Worm (Caenorhabditis elegans) whole organism, L2 larva: ENCODE data around the gene nspg-10.
A peak's percentile ranks its signal among the peaks of the same experiment; 100 is the strongest.

ENCODE experiments used
- C34F6.9 ChIP-seq: fragments of 150-350 bp; optimal IDR thresholded peaks from 2 replicates; lab custom pipeline; 2014; ENCODE audit warnings: missing biosample characterization, missing genetic modification characterization
- F13H6.1 ChIP-seq: sonication (generic microtip); optimal IDR thresholded peaks from 2 replicates; lab custom pipeline; 2016; ENCODE audit warnings: missing genetic modification characterization, missing compliant biosample characterization
- alr-1 ChIP-seq: fragments of 150-350 bp; optimal IDR thresholded peaks from 2 replicates; lab custom pipeline; 2014; ENCODE audit warnings: missing biosample characterization, missing genetic modification characterization
- aly-2 ChIP-seq: fragments of 150-350 bp; optimal IDR thresholded peaks from 2 replicates; lab custom pipeline; 2014; ENCODE audit warnings: missing biosample characterization, missing genetic modification characterization
- ama-1 ChIP-seq: fragments of 150-350 bp; optimal IDR thresholded peaks from 2 replicates; lab custom pipeline; 2018; ENCODE audit warnings: inconsistent platforms
- ceh-16 ChIP-seq: fragments of 150-350 bp; optimal IDR thresholded peaks from 2 replicates; lab custom pipeline; 2014; ENCODE audit warnings: missing biosample characterization, missing genetic modification characterization
- dmd-4 ChIP-seq: sonication (generic microtip); optimal IDR thresholded peaks from 2 replicates; lab custom pipeline; 2017; ENCODE audit warnings: missing biosample characterization, missing genetic modification characterization
- egl-27 ChIP-seq: sonication (generic microtip); optimal IDR thresholded peaks from 3 replicates; lab custom pipeline; 2017; ENCODE audit warnings: missing biosample characterization, missing genetic modification reagents, missing genetic modification characterization
- elt-1 ChIP-seq: fragments of 150-350 bp; optimal IDR thresholded peaks from 2 replicates; lab custom pipeline; 2014; ENCODE audit warnings: missing biosample characterization, missing genetic modification characterization
- fos-1 ChIP-seq: fragments of 150-350 bp; optimal IDR thresholded peaks from 2 replicates; lab custom pipeline; 2014; ENCODE audit warnings: missing biosample characterization, missing genetic modification characterization
- gmeb-1 ChIP-seq: fragments of 150-350 bp; optimal IDR thresholded peaks from 2 replicates; lab custom pipeline; 2014; ENCODE audit warnings: missing biosample characterization, missing genetic modification characterization
- lin-11 ChIP-seq: fragments of 150-350 bp; sonication (generic microtip); optimal IDR thresholded peaks from 2 replicates; lab custom pipeline; 2014; ENCODE audit warnings: missing biosample characterization, missing genetic modification characterization, inconsistent platforms, mixed read lengths
- lsy-2 ChIP-seq, 2 experiments: fragments of 150-350 bp in 1 of 2; sonication (generic microtip) in 1 of 2; optimal IDR thresholded peaks; 2 replicates each; lab custom pipeline; 2014 to 2017; ENCODE audit warnings: missing biosample characterization in 2 of 2, missing genetic modification characterization in 2 of 2
- mbf-1 ChIP-seq: sonication (generic microtip); optimal IDR thresholded peaks from 2 replicates; lab custom pipeline; 2017; ENCODE audit warnings: missing biosample characterization, missing genetic modification characterization
- mdl-1 ChIP-seq, 2 experiments: fragments of 150-350 bp in 1 of 2; sonication (generic microtip) in 1 of 2; optimal IDR thresholded peaks; 2 replicates each; lab custom pipeline; 2017; ENCODE audit warnings: missing biosample characterization in 2 of 2, missing genetic modification characterization in 2 of 2
- nhr-10 ChIP-seq: sonication (generic microtip); optimal IDR thresholded peaks from 2 replicates; lab custom pipeline; 2017; ENCODE audit warnings: missing biosample characterization, missing genetic modification characterization
- nhr-11 ChIP-seq: fragments of 150-350 bp; optimal IDR thresholded peaks from 2 replicates; lab custom pipeline; 2014; ENCODE audit warnings: missing biosample characterization, missing genetic modification characterization
- nhr-12 ChIP-seq: fragments of 150-350 bp; optimal IDR thresholded peaks from 2 replicates; lab custom pipeline; 2014; ENCODE audit warnings: missing biosample characterization, missing genetic modification characterization
- nhr-129 ChIP-seq: fragments of 150-350 bp; optimal IDR thresholded peaks from 2 replicates; lab custom pipeline; 2014; ENCODE audit warnings: missing biosample characterization, missing genetic modification characterization
- nhr-21 ChIP-seq: fragments of 150-350 bp; optimal IDR thresholded peaks from 2 replicates; lab custom pipeline; 2014; ENCODE audit warnings: missing biosample characterization, missing genetic modification characterization
- nhr-23 ChIP-seq: fragments of 150-350 bp; optimal IDR thresholded peaks from 2 replicates; lab custom pipeline; 2014; ENCODE audit warnings: missing biosample characterization, missing genetic modification reagents, missing genetic modification characterization
- nhr-237 ChIP-seq: fragments of 150-350 bp; optimal IDR thresholded peaks from 2 replicates; lab custom pipeline; 2014; ENCODE audit warnings: missing biosample characterization, missing genetic modification characterization
- nhr-6 ChIP-seq: fragments of 150-350 bp; optimal IDR thresholded peaks from 2 replicates; lab custom pipeline; 2014; ENCODE audit warnings: missing biosample characterization, missing genetic modification characterization
- sem-4 ChIP-seq: fragments of 150-350 bp; optimal IDR thresholded peaks from 2 replicates; lab custom pipeline; 2014; ENCODE audit warnings: missing biosample characterization, missing genetic modification reagents, missing genetic modification characterization
- sma-9 ChIP-seq, 2 experiments: fragments of 150-350 bp in 1 of 2; sonication (generic microtip) in 1 of 2; optimal IDR thresholded peaks; 2 replicates each; lab custom pipeline; 2014 to 2016; ENCODE audit warnings: missing genetic modification characterization in 2 of 2, mild to moderate bottlenecking in 1 of 2, missing biosample characterization in 1 of 2, missing compliant biosample characterization in 1 of 2, missing genetic modification reagents in 1 of 2, moderate library complexity in 1 of 2
- snpc-4 ChIP-seq: fragments of 150-350 bp; optimal IDR thresholded peaks from 2 replicates; lab custom pipeline; 2014; ENCODE audit warnings: missing biosample characterization, missing genetic modification characterization
- unc-62 ChIP-seq: fragments of 150-350 bp; optimal IDR thresholded peaks from 2 replicates; lab custom pipeline; 2014; ENCODE audit warnings: missing biosample characterization, missing genetic modification reagents, missing genetic modification characterization
- zag-1 ChIP-seq: fragments of 150-350 bp; optimal IDR thresholded peaks from 2 replicates; lab custom pipeline; 2014; ENCODE audit warnings: missing biosample characterization, missing genetic modification characterization
- ztf-1 ChIP-seq: fragments of 200-800 bp; sonication (Bioruptor generic); conservative IDR thresholded peaks from 2 replicates; pipeline ENCODE4 v1.3.6; 2022; ENCODE audit warnings: missing genetic modification characterization, missing compliant biosample characterization
- ztf-11 ChIP-seq: sonication (generic microtip); optimal IDR thresholded peaks from 2 replicates; lab custom pipeline; 2017; ENCODE audit warnings: missing biosample characterization, missing genetic modification characterization
- ztf-4 ChIP-seq: fragments of 150-350 bp; optimal IDR thresholded peaks from 2 replicates; lab custom pipeline; 2014; ENCODE audit warnings: missing biosample characterization, missing genetic modification characterization

nspg-10 gene

DNA sequence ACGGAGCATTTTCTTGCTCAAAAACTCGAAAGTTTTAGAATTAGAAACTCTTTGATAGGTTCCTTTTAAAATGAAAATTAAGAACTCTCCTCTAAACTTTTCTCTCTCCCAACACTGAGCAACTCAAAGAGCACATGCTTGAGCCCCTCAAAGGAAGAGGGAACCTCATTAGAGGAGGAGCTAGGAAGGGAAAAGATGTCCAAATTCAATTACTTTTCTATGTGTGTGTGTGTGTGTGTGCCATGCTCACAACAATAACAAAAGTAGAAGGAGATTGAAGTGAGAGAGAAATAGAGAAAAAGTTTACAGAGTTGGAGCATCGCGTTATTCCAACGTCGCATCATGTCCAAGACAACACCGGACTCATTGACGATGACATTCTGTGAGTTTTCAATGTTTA lies 19.6 kb upstream of the nspg-10 start:
- TF ChIP-seq F13H6.1 (tag; lab: Kevin White, UChicago) (no peak), snpc-4 (tag; lab: Kevin White, UChicago) (no peak), aly-2 (no peak), zag-1 (peak; percentile 53), lsy-2 (tag; optimal IDR thresholded peaks at IDR 0.05; lab: Kevin White, UChicago) (peak in 1 of 2 experiments; percentile 48), sma-9 (GFP tag; optimal IDR thresholded peaks at IDR 0.05; lab: Kevin White, UChicago) (peak; percentile 18), sma-9 (tag; optimal IDR thresholded peaks at IDR 0.05; lab: Kevin White, UChicago) (no peak), ama-1 (lab: Kevin White, UChicago) (no peak), alr-1 (no peak), mdl-1 (tag; optimal IDR thresholded peaks at IDR 0.05; lab: Kevin White, UChicago) (peak in 1 of 2 experiments; percentile 63), nhr-129 (tag; lab: Kevin White, UChicago) (peak; percentile 58), ztf-11 (no peak), C34F6.9 (peak; percentile 54), nhr-6 (tag; lab: Kevin White, UChicago) (peak; percentile 6), ceh-16 (no peak), sem-4 (tag; lab: Kevin White, UChicago) (peak; percentile 76)

DNA sequence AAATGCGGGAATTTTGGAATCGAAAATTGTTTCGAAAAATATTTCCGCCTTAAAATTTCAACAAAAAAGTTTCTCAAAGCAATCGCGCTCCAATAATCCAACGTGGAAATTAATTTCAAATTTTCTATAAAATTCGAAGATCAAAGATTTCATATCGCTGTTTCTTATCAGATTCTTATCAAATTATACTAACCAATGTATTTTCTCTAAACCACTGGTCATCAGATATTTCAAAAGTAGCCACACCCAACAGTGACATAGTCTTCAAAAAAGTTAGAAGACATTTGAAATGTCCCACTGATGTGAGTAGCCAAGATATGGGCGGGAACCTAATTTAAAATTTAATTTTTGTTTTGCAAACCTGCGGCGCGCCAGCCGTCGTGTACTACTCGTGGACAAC lies 18.1 kb upstream of the nspg-10 start:
- no peak for TF ChIP-seq nhr-23 (tag; lab: Kevin White, UChicago)
- TF ChIP-seq unc-62 (GFP tag; lab: Kevin White, UChicago): no peak
- no peak for TF ChIP-seq gmeb-1 (tag; lab: Kevin White, UChicago)
- no peak for TF ChIP-seq nhr-11
- no peak for TF ChIP-seq snpc-4 (tag; lab: Kevin White, UChicago)
- TF ChIP-seq fos-1 (tag; lab: Kevin White, UChicago): no peak
- TF ChIP-seq C34F6.9: no peak
- TF ChIP-seq nhr-12 (tag; lab: Kevin White, UChicago): no peak
- TF ChIP-seq alr-1: no peak
- no peak for TF ChIP-seq nhr-6 (tag; lab: Kevin White, UChicago)
- no peak for TF ChIP-seq ztf-1 (GFP tag; lab: Robert Waterston, UW)
- TF ChIP-seq nhr-237 (tag; lab: Kevin White, UChicago): no peak
- TF ChIP-seq dmd-4 (tag; lab: Kevin White, UChicago): no peak
- no peak for TF ChIP-seq egl-27 (tag; lab: Kevin White, UChicago)
- TF ChIP-seq ztf-4 (tag; lab: Kevin White, UChicago): no peak
- no peak for TF ChIP-seq ztf-11

DNA sequence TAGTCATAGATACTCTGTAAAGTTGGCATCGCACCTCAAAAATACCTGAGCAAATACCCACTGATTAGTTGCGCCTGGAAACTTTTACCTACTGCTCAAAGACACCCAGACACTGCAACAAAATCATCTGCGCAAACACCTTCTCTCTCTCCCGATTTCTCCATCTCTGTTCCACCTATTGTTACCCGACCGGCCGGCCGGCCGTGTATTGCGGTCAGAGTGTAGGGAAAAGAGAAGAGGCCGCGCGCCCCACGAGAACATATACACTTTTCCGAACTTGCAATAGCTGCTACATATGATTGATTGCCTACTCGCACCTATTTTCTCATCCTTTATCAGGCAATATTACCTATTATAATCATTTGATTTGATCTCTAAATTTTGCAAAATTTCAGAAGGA lies 17.2 kb upstream of the nspg-10 start:
- TF ChIP-seq lin-11 (tag; lab: Kevin White, UChicago) (no peak), zag-1 (no peak), ztf-4 (tag; lab: Kevin White, UChicago) (no peak), nhr-12 (tag; lab: Kevin White, UChicago) (no peak), mbf-1 (tag; lab: Kevin White, UChicago) (no peak)

DNA sequence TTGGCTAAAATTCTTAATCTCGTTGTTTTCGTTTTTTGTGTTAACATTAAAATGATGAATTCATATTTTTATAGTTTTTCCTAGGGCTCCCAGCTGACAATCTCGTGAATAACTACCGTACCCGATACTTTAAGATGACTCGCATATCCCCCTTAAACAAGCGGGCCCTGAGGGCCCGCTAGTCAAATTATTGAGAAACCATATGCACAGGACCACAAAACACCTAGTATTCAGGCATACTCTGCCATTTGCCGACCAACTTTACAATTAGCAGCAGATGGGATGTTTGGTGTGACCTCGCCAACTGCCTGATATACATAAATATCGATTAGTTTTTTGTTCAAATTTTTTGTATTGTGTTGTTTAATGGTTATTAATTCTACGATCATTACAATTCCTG lies 8.8 kb upstream of the nspg-10 start, which contains the start of gene F19C7.3:
Gene F19C7.3 (plus strand): TSS at position 301 of the 400 bp plus-strand sequence.
- no peak for TF ChIP-seq nhr-23 (tag; lab: Kevin White, UChicago)
- no peak for TF ChIP-seq nhr-10

DNA sequence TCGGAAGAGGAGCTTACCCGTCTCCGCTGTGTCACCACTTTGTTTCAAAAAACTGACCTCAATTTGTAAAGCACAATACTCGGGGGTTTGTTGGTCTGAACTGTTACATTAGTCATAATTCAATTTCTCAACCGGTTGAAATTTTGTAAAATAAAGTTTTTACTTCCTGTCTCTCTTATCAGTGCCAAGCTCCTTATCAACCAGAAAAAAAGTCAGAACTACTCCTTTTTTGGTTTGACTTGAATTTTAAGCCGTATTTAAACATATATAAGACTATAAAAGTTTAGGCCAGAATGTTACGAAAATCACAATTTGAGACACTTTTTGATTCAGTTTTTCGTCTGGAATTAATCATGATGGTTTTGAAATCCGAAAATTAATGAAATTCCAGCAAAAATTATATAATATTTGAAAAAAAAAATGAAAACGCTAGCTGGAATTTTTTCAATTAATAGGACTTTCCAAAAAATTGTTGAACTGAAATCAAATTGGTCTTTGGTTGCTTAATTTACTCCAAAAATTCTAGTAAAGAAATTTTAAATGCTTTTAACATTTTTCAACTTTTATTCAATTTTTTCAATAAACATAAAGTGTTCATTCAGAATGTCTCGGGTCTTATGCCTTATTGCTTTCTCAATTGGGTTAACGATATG lies 6.1 kb upstream of the nspg-10 start, which contains the start of gene F19C7.2:
Gene F19C7.2 (plus strand): TSS at position 603 of the 653 bp plus-strand sequence.
- no peak for TF ChIP-seq elt-1
- peak; percentile 27 for TF ChIP-seq fos-1 (tag; lab: Kevin White, UChicago)
- TF ChIP-seq nhr-10: no peak

DNA sequence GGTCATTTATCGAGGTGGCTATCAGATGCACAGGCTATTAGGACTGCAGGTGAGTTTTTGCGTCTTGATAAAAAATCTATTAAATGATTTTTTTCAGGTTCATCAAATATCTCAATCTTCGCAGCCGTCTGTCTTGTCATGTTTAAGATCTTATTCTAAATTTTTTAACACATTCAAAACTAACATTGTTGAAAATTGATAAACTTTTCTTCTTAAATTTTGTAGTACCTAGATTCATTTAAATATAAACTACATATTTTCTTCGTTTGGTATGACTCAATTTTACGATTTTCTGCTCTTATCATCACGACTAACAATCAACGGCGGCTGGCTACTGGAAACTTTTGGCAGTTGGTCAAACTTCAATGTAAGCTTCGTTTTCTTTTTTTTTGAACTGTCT lies 3.0 kb upstream of the nspg-10 start, which contains the start of gene F19C7.4:
Gene F19C7.4 (plus strand): TSS at position 301 of the 400 bp plus-strand sequence.
- TF ChIP-seq nhr-237 (tag; lab: Kevin White, UChicago) (no peak), fos-1 (tag; lab: Kevin White, UChicago) (peak; percentile 26), nhr-21 (tag; lab: Kevin White, UChicago) (no peak), alr-1 (no peak), ztf-4 (tag; lab: Kevin White, UChicago) (no peak)
